7 worm cellular contexts compared by ENCODE assay signal in genomic region chrIII:4275704-4276103, ce11.
TF ChIP-seq lines count a peak whose summit lies in the region.

No protein-coding gene starts in this region.

TF ChIP-seq in whole organism, L1 larva, 84 proteins besides CTCF, POLR2A, EP300 and RAD21:
- TF ChIP-seq irx-1 (tag; optimal IDR thresholded peaks at IDR 0.05; lab: Kevin White, UChicago) (no peak), tbx-2 (tag; optimal IDR thresholded peaks at IDR 0.05; lab: Kevin White, UChicago) (no peak), nhr-47 (tag; optimal IDR thresholded peaks at IDR 0.05; lab: Kevin White, UChicago) (no peak), nhr-85 (tag; lab: Kevin White, UChicago) (peak; percentile 31), xbp-1 (tag; optimal IDR thresholded peaks at IDR 0.05; lab: Kevin White, UChicago) (peak; percentile 47), lsy-2 (tag; optimal IDR thresholded peaks at IDR 0.05; lab: Kevin White, UChicago) (peak in 1 of 2 experiments; percentile 14), dpl-1 (GFP tag; optimal IDR thresholded peaks at IDR 0.05; lab: Kevin White, UChicago) (peak; percentile 14 to 55 (median 50)), efl-1 (optimal IDR thresholded peaks at IDR 0.05; lab: Kevin White, UChicago) (peak in 1 of 2 experiments; percentile 38), efl-1 (GFP tag; optimal IDR thresholded peaks at IDR 0.05 in 1 of 2; lab: Kevin White, UChicago) (peak; percentile 54 to 96), nhr-20 (tag; optimal IDR thresholded peaks at IDR 0.05; lab: Kevin White, UChicago) (no peak)

TF ChIP-seq in whole organism, L3 larva, 47 proteins besides CTCF, POLR2A, EP300 and RAD21:
- TF ChIP-seq ceh-9 (tag; optimal IDR thresholded peaks at IDR 0.05; lab: Kevin White, UChicago) (no peak), nhr-25 (tag; optimal IDR thresholded peaks at IDR 0.05; lab: Kevin White, UChicago) (no peak), nfya-1 (tag; optimal IDR thresholded peaks at IDR 0.05; lab: Kevin White, UChicago; ENCODE audit: insufficient read depth) (peak; percentile 98), lin-15B (tag; optimal IDR thresholded peaks at IDR 0.05; lab: Kevin White, UChicago) (peak; percentile 17), jun-1 (tag; optimal IDR thresholded peaks at IDR 0.05; lab: Kevin White, UChicago) (no peak)

TF ChIP-seq in whole organism, L4 larva, 104 proteins besides CTCF, POLR2A, EP300 and RAD21 (continues in another document):
- no peak for TF ChIP-seq mdt-29 (GFP tag; IDR thresholded peaks at IDR 0.05; lab: Robert Waterston, UW)
- no peak for TF ChIP-seq F49E8.2 (tag; optimal IDR thresholded peaks at IDR 0.05; lab: Kevin White, UChicago; ENCODE audit: borderline replicate concordance)
- TF ChIP-seq saeg-2 (GFP tag; IDR thresholded peaks at IDR 0.05; lab: Robert Waterston, UW) = no peak
- TF ChIP-seq F10B5.3 (tag; optimal IDR thresholded peaks at IDR 0.05; lab: Kevin White, UChicago) = no peak
- peak; percentile 15 for TF ChIP-seq jun-1 (tag; optimal IDR thresholded peaks at IDR 0.05; lab: Kevin White, UChicago)
- no peak for TF ChIP-seq snpc-4 (tag; optimal IDR thresholded peaks at IDR 0.05; lab: Kevin White, UChicago)
- TF ChIP-seq zfp-3 (GFP tag; conservative IDR thresholded peaks at IDR 0.05; lab: Robert Waterston, UW) = no peak
- TF ChIP-seq vab-7 (GFP tag; IDR thresholded peaks at IDR 0.05; lab: Robert Waterston, UW) = no peak
- TF ChIP-seq sdz-12 (GFP tag; optimal IDR thresholded peaks at IDR 0.05; lab: Kevin White, UChicago) = no peak
- peak; percentile 8 for TF ChIP-seq ama-1 (optimal IDR thresholded peaks at IDR 0.05; lab: Kevin White, UChicago)
- TF ChIP-seq dmd-6 (GFP tag; IDR thresholded peaks at IDR 0.05; lab: Robert Waterston, UW) = no peak
- TF ChIP-seq gei-8 (GFP tag; optimal IDR thresholded peaks at IDR 0.05; lab: Kevin White, UChicago) = no peak
- TF ChIP-seq php-3 (GFP tag; IDR thresholded peaks at IDR 0.05; lab: Robert Waterston, UW) = no peak
- peak in 1 of 2 experiments; percentile 23 for TF ChIP-seq unc-62 (GFP tag; optimal IDR thresholded peaks at IDR 0.05 in 1 of 2; lab: Kevin White, UChicago)
- TF ChIP-seq unc-62 (tag; optimal IDR thresholded peaks at IDR 0.05; lab: Kevin White, UChicago) = no peak
- no peak for TF ChIP-seq pqm-1 (tag; optimal IDR thresholded peaks at IDR 0.05; lab: Kevin White, UChicago)

TF ChIP-seq in whole organism, early embryonic, 17 proteins besides CTCF, POLR2A, EP300 and RAD21:
- TF ChIP-seq hmbx-1 (tag; optimal IDR thresholded peaks at IDR 0.05; lab: Kevin White, UChicago) (no peak), ama-1 (optimal IDR thresholded peaks at IDR 0.05; lab: Kevin White, UChicago) (peak; percentile 41), sea-1 (GFP tag; conservative IDR thresholded peaks at IDR 0.05; lab: Robert Waterston, UW) (no peak), tra-4 (tag; optimal IDR thresholded peaks at IDR 0.05; lab: Kevin White, UChicago) (no peak), F13C5.2 (tag; optimal IDR thresholded peaks at IDR 0.05; lab: Kevin White, UChicago) (no peak), flt-1 (GFP tag; IDR thresholded peaks at IDR 0.05; lab: Robert Waterston, UW) (no peak), ceh-13 (GFP tag; optimal IDR thresholded peaks at IDR 0.05; lab: Kevin White, UChicago) (no peak)
TF ChIP-seq in whole organism, early embryonic: peak in this region for 1.

TF ChIP-seq in whole organism, late embryonic, 69 proteins besides CTCF, POLR2A, EP300 and RAD21:
- TF ChIP-seq ref-2 (tag; optimal IDR thresholded peaks at IDR 0.05; lab: Kevin White, UChicago) (no peak), nfya-1 (tag; optimal IDR thresholded peaks at IDR 0.05; lab: Kevin White, UChicago) (peak; percentile 93), ttx-3 (tag; optimal IDR thresholded peaks at IDR 0.05; lab: Kevin White, UChicago) (no peak)

TF ChIP-seq in whole organism, midembryonic, 9 proteins besides CTCF, POLR2A, EP300 and RAD21:
- TF ChIP-seq flt-1 (GFP tag; IDR thresholded peaks at IDR 0.05; lab: Robert Waterston, UW) = peak; percentile 9; the same call in 1 of the 2 replicates
- TF ChIP-seq T22C8.4 (GFP tag; IDR thresholded peaks at IDR 0.05; lab: Robert Waterston, UW) = no peak
- no peak for TF ChIP-seq tab-1 (GFP tag; IDR thresholded peaks at IDR 0.05; lab: Robert Waterston, UW)
TF ChIP-seq in whole organism, midembryonic: peak in this region for 1.

TF ChIP-seq in whole organism, young adult, 124 proteins besides CTCF, POLR2A, EP300 and RAD21:
- TF ChIP-seq bed-2 (GFP tag; IDR thresholded peaks at IDR 0.05; lab: Robert Waterston, UW) (no peak), nfyb-1 (GFP tag; IDR thresholded peaks at IDR 0.05; lab: Robert Waterston, UW) (peak; percentile 67)
